Worm (Caenorhabditis elegans) whole organism, young adult: ENCODE data around the gene cho-1.

Experiments
- B0261.1 ChIP-seq: sonication (generic microtip); optimal IDR thresholded peaks from 2 replicates; lab custom pipeline; 2016; ENCODE audit warnings: mild to moderate bottlenecking, missing genetic modification characterization, moderate library complexity, missing compliant biosample characterization
- D2030.7 ChIP-seq: fragments of 200-800 bp; sonication (Bioruptor generic); IDR thresholded peaks from 2 replicates; pipeline ENCODE4 v1.3.6; 2022; ENCODE audit warnings: missing genetic modification reagents, missing genetic modification characterization, missing compliant biosample characterization
- F33H1.4 ChIP-seq: fragments of 200-800 bp; sonication (Bioruptor generic); IDR thresholded peaks from 2 replicates; pipeline ENCODE4 v1.3.6; 2022; ENCODE audit warnings: missing genetic modification reagents, missing genetic modification characterization, missing compliant biosample characterization
- F39B2.1 ChIP-seq: fragments of 200-800 bp; sonication (Bioruptor generic); IDR thresholded peaks from 2 replicates; pipeline ENCODE4 v1.3.6; 2022; ENCODE audit warnings: missing genetic modification reagents, missing genetic modification characterization, missing compliant biosample characterization
- F49E8.2 ChIP-seq: sonication (generic microtip); optimal IDR thresholded peaks from 3 replicates; lab custom pipeline; 2017; ENCODE audit warnings: missing genetic modification characterization, mild to moderate bottlenecking, missing compliant biosample characterization, antibody characterized with exemption, moderate library complexity; ENCODE audit not compliant: insufficient read depth
- F55B11.4 ChIP-seq: sonication (generic microtip); optimal IDR thresholded peaks from 2 replicates; lab custom pipeline; 2016; ENCODE audit warnings: missing compliant biosample characterization, missing genetic modification characterization, borderline replicate concordance; ENCODE audit not compliant: insufficient read depth
- F57A8.1 ChIP-seq: fragments of 200-800 bp; sonication (Bioruptor generic); optimal IDR thresholded peaks from 2 replicates; lab custom pipeline; 2018; ENCODE audit warnings: mild to moderate bottlenecking, missing genetic modification characterization, moderate library complexity, missing compliant biosample characterization
- K12H6.12 ChIP-seq: fragments of 200-800 bp; sonication (Bioruptor generic); optimal IDR thresholded peaks from 2 replicates; lab custom pipeline; 2018; ENCODE audit warnings: mild to moderate bottlenecking, missing genetic modification characterization, missing compliant biosample characterization
- Y56A3A.18 ChIP-seq: fragments of 200-800 bp; sonication (Bioruptor generic); IDR thresholded peaks from 2 replicates; pipeline ENCODE4 v1.3.6; 2022; ENCODE audit warnings: missing genetic modification reagents, missing genetic modification characterization, missing compliant biosample characterization
- Y67H2A.10 ChIP-seq: fragments of 200-800 bp; sonication (Bioruptor generic); conservative IDR thresholded peaks from 2 replicates; pipeline ENCODE4 v1.3.6; 2022; ENCODE audit warnings: missing genetic modification reagents, missing genetic modification characterization, missing compliant biosample characterization
- Y79H2A.3 ChIP-seq: fragments of 200-800 bp; sonication (Bioruptor generic); conservative IDR thresholded peaks from 2 replicates; pipeline ENCODE4 v1.3.6; 2022; ENCODE audit warnings: missing genetic modification reagents, missing genetic modification characterization, missing compliant biosample characterization
- akir-1 ChIP-seq: fragments of 200-800 bp; sonication (Bioruptor generic); optimal IDR thresholded peaks from 2 replicates; lab custom pipeline; 2018; ENCODE audit warnings: mild to moderate bottlenecking, missing genetic modification characterization, moderate library complexity, missing compliant biosample characterization
- aptf-3 ChIP-seq: fragments of 200-800 bp; sonication (Bioruptor generic); IDR thresholded peaks from 2 replicates; pipeline ENCODE4 v1.3.6; 2022; ENCODE audit warnings: missing genetic modification characterization, missing compliant biosample characterization
- attf-6 ChIP-seq: fragments of 200-800 bp; sonication (Bioruptor generic); IDR thresholded peaks from 2 replicates; pipeline ENCODE4 v1.3.6; 2022; ENCODE audit warnings: missing genetic modification reagents, missing genetic modification characterization, missing compliant biosample characterization
- bed-2 ChIP-seq: fragments of 200-800 bp; sonication (Bioruptor generic); IDR thresholded peaks from 2 replicates; pipeline ENCODE4 v1.3.6; 2022; ENCODE audit warnings: missing genetic modification reagents, missing genetic modification characterization, missing compliant biosample characterization
- cebp-1 ChIP-seq, 2 experiments: fragments of 200-800 bp in 1 of 2; sonication (Bioruptor generic) in 1 of 2; sonication (generic microtip) in 1 of 2; IDR thresholded peaks in 1 of 2; optimal IDR thresholded peaks in 1 of 2; 2 replicates each; pipeline versions ENCODE4 v1.3.6 to Lab custom; 2017 to 2022; ENCODE audit warnings: missing compliant biosample characterization in 2 of 2, missing genetic modification characterization in 2 of 2, mild to moderate bottlenecking in 1 of 2, missing genetic modification reagents in 1 of 2, moderate library complexity in 1 of 2
- ceh-40 ChIP-seq: fragments of 200-800 bp; sonication (Bioruptor generic); IDR thresholded peaks from 2 replicates; pipeline ENCODE4 v1.3.6; 2022; ENCODE audit warnings: missing genetic modification characterization, missing compliant biosample characterization
- ceh-58 ChIP-seq: fragments of 200-800 bp; sonication (Bioruptor generic); IDR thresholded peaks from 2 replicates; pipeline ENCODE4 v1.3.6; 2022; ENCODE audit warnings: missing genetic modification characterization, missing compliant biosample characterization
- chd-7 ChIP-seq: sonication (generic microtip); optimal IDR thresholded peaks from 2 replicates; lab custom pipeline; 2016; ENCODE audit warnings: mild to moderate bottlenecking, missing genetic modification characterization, moderate library complexity, missing compliant biosample characterization
- die-1 ChIP-seq: sonication (generic microtip); optimal IDR thresholded peaks from 2 replicates; lab custom pipeline; 2016; ENCODE audit warnings: missing genotype, mild to moderate bottlenecking, missing genetic modification characterization, missing compliant biosample characterization
- dox-1 ChIP-seq: fragments of 200-800 bp; sonication (Bioruptor generic); IDR thresholded peaks from 2 replicates; pipeline ENCODE4 v1.3.6; 2022; ENCODE audit warnings: missing genetic modification reagents, missing genetic modification characterization, missing compliant biosample characterization
- dpff-1 ChIP-seq: sonication (generic microtip); optimal IDR thresholded peaks from 2 replicates; lab custom pipeline; 2017; ENCODE audit warnings: mild to moderate bottlenecking, missing genetic modification characterization, missing compliant biosample characterization
- ekl-4 ChIP-seq: fragments of 200-800 bp; sonication (Bioruptor generic); IDR thresholded peaks from 2 replicates; pipeline ENCODE4 v1.3.6; 2022; ENCODE audit warnings: missing genetic modification reagents, missing genetic modification characterization, missing compliant biosample characterization
- ets-4 ChIP-seq: fragments of 200-800 bp; sonication (Bioruptor generic); optimal IDR thresholded peaks from 2 replicates; lab custom pipeline; 2018; ENCODE audit warnings: mild to moderate bottlenecking, missing genetic modification characterization, missing compliant biosample characterization
- gei-17 ChIP-seq: fragments of 200-800 bp; sonication (Bioruptor generic); optimal IDR thresholded peaks from 2 replicates; lab custom pipeline; 2018; ENCODE audit warnings: mild to moderate bottlenecking, missing genetic modification characterization, missing compliant biosample characterization
- hlh-12 ChIP-seq: sonication (generic microtip); optimal IDR thresholded peaks from 2 replicates; lab custom pipeline; 2016; ENCODE audit warnings: missing genetic modification characterization, missing compliant biosample characterization
- hlh-26 ChIP-seq: fragments of 200-800 bp; sonication (Bioruptor generic); conservative IDR thresholded peaks from 2 replicates; pipeline ENCODE4 v1.3.6; 2022; ENCODE audit warnings: missing genetic modification reagents, missing genetic modification characterization, missing compliant biosample characterization
- hrde-1 ChIP-seq: sonication (generic microtip); optimal IDR thresholded peaks from 2 replicates; lab custom pipeline; 2016; ENCODE audit warnings: missing genetic modification characterization, mild to moderate bottlenecking, missing compliant biosample characterization, moderate library complexity, missing genotype, missing genetic modification reagents, borderline replicate concordance
- lin-40 ChIP-seq: sonication (generic microtip); optimal IDR thresholded peaks from 2 replicates; lab custom pipeline; 2016; ENCODE audit warnings: missing genetic modification characterization, mild to moderate bottlenecking, missing compliant biosample characterization, missing genotype, missing genetic modification reagents
- lsy-27 ChIP-seq: sonication (generic microtip); optimal IDR thresholded peaks from 2 replicates; lab custom pipeline; 2017; ENCODE audit warnings: missing genetic modification characterization, mild to moderate bottlenecking, missing compliant biosample characterization, antibody characterized with exemption, missing genotype, borderline replicate concordance; ENCODE audit not compliant: insufficient read depth
- madf-10 ChIP-seq: sonication (generic microtip); optimal IDR thresholded peaks from 2 replicates; lab custom pipeline; 2016; ENCODE audit warnings: mild to moderate bottlenecking, missing genetic modification characterization, missing compliant biosample characterization
- madf-3 ChIP-seq: fragments of 200-800 bp; sonication (Bioruptor generic); IDR thresholded peaks from 2 replicates; pipeline ENCODE4 v1.3.6; 2022; ENCODE audit warnings: missing genetic modification reagents, missing genetic modification characterization, missing compliant biosample characterization
- nfya-2 ChIP-seq: fragments of 200-800 bp; sonication (Bioruptor generic); IDR thresholded peaks from 2 replicates; pipeline ENCODE4 v1.3.6; 2022; ENCODE audit warnings: missing genetic modification reagents, missing genetic modification characterization, missing compliant biosample characterization
- nfyb-1 ChIP-seq: fragments of 200-800 bp; sonication (Bioruptor generic); IDR thresholded peaks from 2 replicates; pipeline ENCODE4 v1.3.6; 2022; ENCODE audit warnings: missing genetic modification reagents, missing genetic modification characterization, missing compliant biosample characterization
- nhr-80 ChIP-seq: sonication (generic microtip); optimal IDR thresholded peaks from 2 replicates; lab custom pipeline; 2016; ENCODE audit warnings: missing genetic modification characterization, missing compliant biosample characterization
- pha-4 ChIP-seq: fragments of 150-350 bp; sonication (generic microtip); optimal IDR thresholded peaks from 2 replicates; lab custom pipeline; 2014; ENCODE audit warnings: missing biosample characterization, missing genetic modification reagents, missing genetic modification characterization
- sdz-38 ChIP-seq: sonication (generic microtip); optimal IDR thresholded peaks from 2 replicates; lab custom pipeline; 2016; ENCODE audit warnings: missing genotype, missing genetic modification characterization, missing compliant biosample characterization
- sptf-2 ChIP-seq: fragments of 200-800 bp; sonication (Bioruptor generic); optimal IDR thresholded peaks from 2 replicates; lab custom pipeline; 2018; ENCODE audit warnings: mild to moderate bottlenecking, missing genetic modification characterization, missing compliant biosample characterization
- tbp1 ChIP-seq: fragments of 200-800 bp; sonication (Bioruptor generic); optimal IDR thresholded peaks from 2 replicates; lab custom pipeline; 2018; ENCODE audit warnings: mild to moderate bottlenecking, missing genetic modification characterization, missing compliant biosample characterization
- tbx-9 ChIP-seq: sonication (generic microtip); optimal IDR thresholded peaks from 2 replicates; lab custom pipeline; 2016; ENCODE audit warnings: borderline replicate concordance, missing genetic modification characterization, inconsistent platforms, missing compliant biosample characterization
- tlf-1 ChIP-seq: fragments of 200-800 bp; sonication (Bioruptor generic); optimal IDR thresholded peaks from 2 replicates; lab custom pipeline; 2018; ENCODE audit warnings: mild to moderate bottlenecking, missing genetic modification characterization, missing compliant biosample characterization
- zfh-2 ChIP-seq: fragments of 200-800 bp; sonication (Bioruptor generic); conservative IDR thresholded peaks from 2 replicates; pipeline ENCODE4 v1.3.6; 2022; ENCODE audit warnings: missing genetic modification reagents, missing genetic modification characterization, missing compliant biosample characterization
- zim-3 ChIP-seq: sonication (generic microtip); optimal IDR thresholded peaks from 2 replicates; lab custom pipeline; 2017; ENCODE audit warnings: mild to moderate bottlenecking, missing genetic modification characterization, moderate library complexity, missing compliant biosample characterization
- ztf-18 ChIP-seq: sonication (generic microtip); optimal IDR thresholded peaks from 2 replicates; lab custom pipeline; 2016; ENCODE audit warnings: missing genotype, mild to moderate bottlenecking, missing genetic modification characterization, missing compliant biosample characterization
- ztf-25 ChIP-seq: fragments of 200-800 bp; sonication (Bioruptor generic); IDR thresholded peaks from 2 replicates; pipeline ENCODE4 v1.3.6; 2022; ENCODE audit warnings: missing genetic modification reagents, missing genetic modification characterization, missing compliant biosample characterization
- ztf-28 ChIP-seq: fragments of 200-800 bp; sonication (Bioruptor generic); IDR thresholded peaks from 2 replicates; pipeline ENCODE4 v1.3.6; 2022; ENCODE audit warnings: missing genetic modification reagents, missing genetic modification characterization, missing compliant biosample characterization

The cho-1 gene

DNA sequence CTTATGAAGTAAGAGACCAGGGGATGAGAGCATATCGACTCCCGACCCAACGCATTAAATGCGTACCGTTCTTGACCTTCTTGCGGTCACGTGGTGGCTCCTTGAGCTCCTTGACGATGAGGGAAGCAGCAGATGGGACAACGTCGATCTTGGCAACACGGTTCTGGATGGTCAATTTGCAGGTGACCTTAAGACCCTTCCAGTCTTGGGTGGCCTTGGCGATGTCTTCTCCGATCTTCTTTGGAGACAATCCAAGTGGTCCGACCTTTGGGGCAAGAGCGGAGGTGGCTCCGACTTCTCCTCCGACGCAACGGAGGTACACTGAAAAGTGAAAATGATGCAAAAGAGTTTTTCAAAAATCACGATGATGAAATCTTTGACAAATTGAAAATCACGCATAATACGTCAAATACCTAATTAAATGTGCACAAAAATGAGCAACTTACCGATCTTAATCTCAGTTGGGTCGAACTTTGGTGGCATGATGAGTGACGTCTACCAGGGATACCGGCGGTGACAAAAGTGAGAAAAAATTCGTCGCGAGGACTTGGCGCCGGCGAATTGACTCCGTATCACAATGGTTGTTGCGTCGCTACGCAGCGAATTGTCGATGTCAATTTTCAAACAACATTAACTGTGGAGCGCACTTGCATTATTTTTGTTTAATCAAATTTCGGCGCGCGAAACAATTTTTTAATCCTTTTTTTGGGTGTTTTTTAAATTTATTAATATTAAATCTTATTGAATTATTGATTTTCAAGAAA lies 25.9 kb upstream of the cho-1 start, which contains the start of gene rpl-12:
Gene rpl-12 (minus strand): TSS at position 574 of the 764 bp plus-strand sequence.
- TF ChIP-seq pha-4 (tag; lab: Kevin White, UChicago) = peak; percentile 94
- no peak for TF ChIP-seq F55B11.4 (tag; lab: Kevin White, UChicago)
- peak; percentile 69 for TF ChIP-seq ztf-18 (tag; lab: Kevin White, UChicago)
- TF ChIP-seq madf-3 = peak; percentile 96
- TF ChIP-seq zfh-2 (GFP tag; lab: Robert Waterston, UW) = peak; percentile 75
- TF ChIP-seq die-1 (tag; lab: Kevin White, UChicago) = peak; percentile 56
- peak; percentile 79 for TF ChIP-seq tbp1 (GFP tag; lab: Kevin White, UChicago)
- TF ChIP-seq hlh-12 (tag; lab: Kevin White, UChicago) = no peak
- TF ChIP-seq hrde-1 (tag; lab: Kevin White, UChicago) = peak; percentile 92
- TF ChIP-seq ceh-58 (GFP tag; lab: Robert Waterston, UW) = no peak
- TF ChIP-seq cebp-1 (GFP tag; IDR thresholded peaks at IDR 0.05; lab: Robert Waterston, UW) = peak; percentile 87
- peak; percentile 96 for TF ChIP-seq cebp-1 (tag; optimal IDR thresholded peaks at IDR 0.05; lab: Kevin White, UChicago)
- TF ChIP-seq nfyb-1 (GFP tag; lab: Robert Waterston, UW) = peak; percentile 98
- no peak for TF ChIP-seq sdz-38
- peak; percentile 55 for TF ChIP-seq zim-3 (tag; lab: Kevin White, UChicago)
- TF ChIP-seq F39B2.1 = peak; percentile 79; the same call in 1 of the 2 replicates
- peak; percentile 91 for TF ChIP-seq attf-6 (GFP tag; lab: Robert Waterston, UW)
- TF ChIP-seq madf-10 (tag; lab: Kevin White, UChicago) = peak; percentile 95
- TF ChIP-seq F57A8.1 = no peak
- TF ChIP-seq Y56A3A.18 (GFP tag; lab: Robert Waterston, UW) = peak; percentile 95
- TF ChIP-seq ztf-25 (GFP tag; lab: Robert Waterston, UW) = no peak
- peak; percentile 40 for TF ChIP-seq B0261.1 (tag; lab: Kevin White, UChicago)
- TF ChIP-seq Y79H2A.3 = 0 out of 2 replicates have a peak, but pooled peaks have one; percentile 57
- TF ChIP-seq F33H1.4 (GFP tag; lab: Robert Waterston, UW) = peak; percentile 91
- TF ChIP-seq lsy-27 (tag; lab: Kevin White, UChicago) = peak; percentile 17
- peak; percentile 48 for TF ChIP-seq akir-1
- TF ChIP-seq Y67H2A.10 (GFP tag; lab: Robert Waterston, UW) = peak; percentile 91
- no peak for TF ChIP-seq dpff-1 (tag; lab: Kevin White, UChicago)
- peak; percentile 94 for TF ChIP-seq D2030.7
- TF ChIP-seq sptf-2 (GFP tag; lab: Kevin White, UChicago) = peak; percentile 8
- peak; percentile 97 for TF ChIP-seq K12H6.12
- no peak for TF ChIP-seq hlh-26 (GFP tag; lab: Robert Waterston, UW)
- TF ChIP-seq ztf-28 (GFP tag; lab: Robert Waterston, UW) = peak; percentile 80; the same call in 1 of the 2 replicates
- peak; percentile 90 for TF ChIP-seq chd-7 (tag; lab: Kevin White, UChicago)
- TF ChIP-seq dox-1 = peak; percentile 99
- TF ChIP-seq ets-4 (GFP tag; lab: Kevin White, UChicago) = peak; percentile 28
- TF ChIP-seq nfya-2 (GFP tag; lab: Robert Waterston, UW) = no peak
- TF ChIP-seq lin-40 (tag; lab: Kevin White, UChicago) = peak; percentile 98
- peak; percentile 91 for TF ChIP-seq nhr-80
- peak; percentile 86 for TF ChIP-seq gei-17 (GFP tag; lab: Kevin White, UChicago)
- peak; percentile 98 for TF ChIP-seq ekl-4 (GFP tag; lab: Robert Waterston, UW)
- no peak for TF ChIP-seq bed-2
- peak; percentile 92 for TF ChIP-seq F49E8.2 (tag; lab: Kevin White, UChicago)
- TF ChIP-seq aptf-3 = no peak
- TF ChIP-seq tbx-9 (tag; lab: Kevin White, UChicago) = no peak
- TF ChIP-seq tlf-1 (GFP tag; lab: Kevin White, UChicago) = peak; percentile 99
- no peak for TF ChIP-seq ceh-40 (GFP tag; lab: Robert Waterston, UW)
